Worm (Caenorhabditis elegans): ENCODE data around the gene gtsf-1.
"Not testable (repeated sequence)": the region's sequence is repeated elsewhere in the genome, so short reads cannot be mapped to it uniquely, and the experiment has no call there.

Gene gtsf-1

ce11 chrIV:16864876-16865275 lies 764 bp upstream of the gtsf-1 start:
- TF ChIP-seq klf-2 (GFP tag; conservative IDR thresholded peaks at IDR 0.05) (no peak), ztf-23 (GFP tag; IDR thresholded peaks at IDR 0.05) (0 out of 2 replicates have a peak, but pooled peaks have one; percentile 32), flt-1 (GFP tag; IDR thresholded peaks at IDR 0.05) (no peak), ztf-29 (GFP tag; IDR thresholded peaks at IDR 0.05) (no peak), cog-1 (tag; optimal IDR thresholded peaks at IDR 0.05) (no peak)

ce11 chrIV:16867223-16867622 lies 1.6 kb downstream of the gtsf-1 start, which contains the start of gene T06A10.107:
Gene T06A10.107 (plus strand): TSS chrIV:16867523.
- TF ChIP-seq ztf-23 (GFP tag; IDR thresholded peaks at IDR 0.05) (no peak), tab-1 (GFP tag; IDR thresholded peaks at IDR 0.05) (no peak), flt-1 (GFP tag; IDR thresholded peaks at IDR 0.05) (no peak), ref-1 (GFP tag; conservative IDR thresholded peaks at IDR 0.05) (no peak), klf-2 (GFP tag; conservative IDR thresholded peaks at IDR 0.05) (no peak), cog-1 (tag; optimal IDR thresholded peaks at IDR 0.05) (no peak), ztf-29 (GFP tag; IDR thresholded peaks at IDR 0.05) (no peak), med-1 (GFP tag; optimal IDR thresholded peaks at IDR 0.05; ENCODE audit: insufficient read depth) (no peak), T22C8.4 (GFP tag; IDR thresholded peaks at IDR 0.05) (no peak)

- TF ChIP-seq klf-2 (GFP tag; conservative IDR thresholded peaks at IDR 0.05) (no peak), ztf-29 (GFP tag; IDR thresholded peaks at IDR 0.05) (no peak), med-1 (GFP tag; optimal IDR thresholded peaks at IDR 0.05; ENCODE audit: insufficient read depth) (no peak), cog-1 (tag; optimal IDR thresholded peaks at IDR 0.05) (no peak), ztf-23 (GFP tag; IDR thresholded peaks at IDR 0.05) (no peak), ref-1 (GFP tag; conservative IDR thresholded peaks at IDR 0.05) (no peak), flt-1 (GFP tag; IDR thresholded peaks at IDR 0.05) (no peak), tab-1 (GFP tag; IDR thresholded peaks at IDR 0.05) (no peak), T22C8.4 (GFP tag; IDR thresholded peaks at IDR 0.05) (no peak)
These were observed 3.3 kb downstream of the gtsf-1 start, which contains the start of gene T06A10.106 for ce11 chrIV:16868900-16869299. Gene T06A10.106 (minus strand): TSS chrIV:16869000.

- peak; percentile 89 for TF ChIP-seq flt-1 (GFP tag; IDR thresholded peaks at IDR 0.05)
These were observed 16.8 kb downstream of the gtsf-1 start for ce11 chrIV:16882414-16882813.

ce11 chrIV:16888580-16888979 lies 22.9 kb downstream of the gtsf-1 start:
- TF ChIP-seq flt-1 (GFP tag; IDR thresholded peaks at IDR 0.05): no peak
- no peak for TF ChIP-seq ztf-23 (GFP tag; IDR thresholded peaks at IDR 0.05)
- TF ChIP-seq med-1 (GFP tag; optimal IDR thresholded peaks at IDR 0.05; ENCODE audit: insufficient read depth): no peak
- no peak for TF ChIP-seq klf-2 (GFP tag; conservative IDR thresholded peaks at IDR 0.05)
- no peak for TF ChIP-seq ztf-29 (GFP tag; IDR thresholded peaks at IDR 0.05)
- no peak for TF ChIP-seq tab-1 (GFP tag; IDR thresholded peaks at IDR 0.05)
- TF ChIP-seq T22C8.4 (GFP tag; IDR thresholded peaks at IDR 0.05): no peak
- no peak for TF ChIP-seq cog-1 (tag; optimal IDR thresholded peaks at IDR 0.05)
- TF ChIP-seq ref-1 (GFP tag; conservative IDR thresholded peaks at IDR 0.05): no peak

- TF ChIP-seq ref-1 (GFP tag; conservative IDR thresholded peaks at IDR 0.05); med-1 (GFP tag; optimal IDR thresholded peaks at IDR 0.05; ENCODE audit: insufficient read depth); cog-1 (tag; optimal IDR thresholded peaks at IDR 0.05): not testable (repeated sequence)
These were observed 29.6 kb downstream of the gtsf-1 start, which contains the start of gene T06A10.2 for ce11 chrIV:16895288-16895687. Gene T06A10.2 (plus strand): TSS chrIV:16895588.

- TF ChIP-seq ref-1 (GFP tag; conservative IDR thresholded peaks at IDR 0.05) (no peak), ztf-23 (GFP tag; IDR thresholded peaks at IDR 0.05) (no peak), flt-1 (GFP tag; IDR thresholded peaks at IDR 0.05) (no peak)
These were observed 32.6 kb downstream of the gtsf-1 start for ce11 chrIV:16898205-16898604.

- TF ChIP-seq med-1 (GFP tag; optimal IDR thresholded peaks at IDR 0.05; ENCODE audit: insufficient read depth): no peak
- no peak for TF ChIP-seq flt-1 (GFP tag; IDR thresholded peaks at IDR 0.05)
- no peak for TF ChIP-seq ztf-29 (GFP tag; IDR thresholded peaks at IDR 0.05)
- no peak for TF ChIP-seq ztf-23 (GFP tag; IDR thresholded peaks at IDR 0.05)
- TF ChIP-seq T22C8.4 (GFP tag; IDR thresholded peaks at IDR 0.05): no peak
- TF ChIP-seq klf-2 (GFP tag; conservative IDR thresholded peaks at IDR 0.05): no peak
- no peak for TF ChIP-seq tab-1 (GFP tag; IDR thresholded peaks at IDR 0.05)
- no peak for TF ChIP-seq ref-1 (GFP tag; conservative IDR thresholded peaks at IDR 0.05)
- TF ChIP-seq cog-1 (tag; optimal IDR thresholded peaks at IDR 0.05): no peak
These were observed 50.1 kb downstream of the gtsf-1 start, which contains the start of gene Y116A8C.3 for ce11 chrIV:16915751-16916150. Gene Y116A8C.3 (plus strand): TSS chrIV:16916051.
